Fruit fly (Drosophila melanogaster): ENCODE data around the gene CG5639.

DNA sequence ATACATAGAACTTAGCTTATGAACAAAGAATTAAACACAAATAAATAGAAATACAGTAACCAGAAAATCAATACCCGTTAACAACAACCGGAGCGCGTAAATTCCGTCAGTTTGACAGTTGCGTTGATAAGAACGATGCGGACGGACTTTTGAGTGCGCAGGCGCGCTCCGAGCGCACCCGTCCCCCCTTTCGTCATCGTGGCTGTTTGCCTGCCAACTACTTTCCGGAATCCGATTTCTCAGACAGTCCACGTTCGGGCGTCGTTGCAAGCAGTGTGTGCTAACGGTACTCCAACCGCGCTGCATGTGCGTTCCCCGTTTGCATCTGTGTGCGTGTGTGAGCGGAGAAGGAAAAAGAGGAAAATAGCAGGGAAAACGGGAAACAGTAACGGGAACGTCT is 12.1 kb upstream of the CG5639 start:
- TF ChIP-seq CG14711 (tag; optimal IDR thresholded peaks at IDR 0.05) = no peak
- TF ChIP-seq CG7101 (tag; optimal IDR thresholded peaks at IDR 0.05) = no peak
- no peak for TF ChIP-seq cic (GFP tag; optimal IDR thresholded peaks at IDR 0.05)
- no peak for TF ChIP-seq CG7045 (GFP tag; optimal IDR thresholded peaks at IDR 0.05)
